Fruit fly (Drosophila melanogaster) whole organism, embryonic: ENCODE measurements around the gene CG3862.

ENCODE experiments used
- Adf1 ChIP-seq: fragments of 200-800 bp; sonication (Bioruptor generic); IDR thresholded peaks from 2 replicates; pipeline ENCODE4 v1.3.6; 2022; ENCODE audit warnings: missing biosample characterization, missing genetic modification characterization
- Antp ChIP-seq: fragments of 200-800 bp; sonication (Bioruptor generic); optimal IDR thresholded peaks from 3 replicates; lab custom pipeline; 2016; ENCODE audit warnings: missing biosample characterization, missing genetic modification characterization
- CG11247 ChIP-seq: fragments of 200-800 bp; sonication (Bioruptor generic); IDR thresholded peaks from 2 replicates; pipeline ENCODE4 v1.3.6; 2022; ENCODE audit warnings: missing biosample characterization, missing genetic modification characterization
- CG12155 ChIP-seq: fragments of 200-800 bp; sonication (Bioruptor generic); optimal IDR thresholded peaks from 3 replicates; lab custom pipeline; 2016; ENCODE audit warnings: missing biosample characterization, missing genetic modification characterization
- CG12744 ChIP-seq: fragments of 200-800 bp; sonication (Bioruptor generic); optimal IDR thresholded peaks from 2 replicates; lab custom pipeline; 2016; ENCODE audit warnings: missing biosample characterization, missing genetic modification characterization
- CG13287 ChIP-seq: fragments of 200-800 bp; sonication (Bioruptor generic); IDR thresholded peaks from 2 replicates; pipeline ENCODE4 v1.3.6; 2022; ENCODE audit warnings: missing biosample characterization, missing genetic modification characterization; ENCODE audit not compliant: partially characterized antibody
- CG13296 ChIP-seq: fragments of 200-800 bp; sonication (Bioruptor generic); optimal IDR thresholded peaks from 3 replicates; lab custom pipeline; 2018; ENCODE audit warnings: missing biosample characterization, mild to moderate bottlenecking, missing genetic modification characterization
- CG13424 ChIP-seq: fragments of 200-800 bp; sonication (Bioruptor generic); optimal IDR thresholded peaks from 2 replicates; lab custom pipeline; 2019; ENCODE audit warnings: missing biosample characterization, mild to moderate bottlenecking, missing genetic modification characterization, moderate library complexity
- CG13775 ChIP-seq: fragments of 200-800 bp; sonication (Bioruptor generic); optimal IDR thresholded peaks from 3 replicates; lab custom pipeline; 2017; ENCODE audit warnings: missing biosample characterization, mild to moderate bottlenecking, missing genetic modification characterization
- CG1529 ChIP-seq: fragments of 200-800 bp; sonication (Bioruptor generic); optimal IDR thresholded peaks from 3 replicates; lab custom pipeline; 2018; ENCODE audit warnings: missing biosample characterization, missing genetic modification characterization
- CG1603 ChIP-seq: fragments of 200-800 bp; sonication (Bioruptor generic); optimal IDR thresholded peaks from 2 replicates; lab custom pipeline; 2019; ENCODE audit warnings: missing biosample characterization, mild to moderate bottlenecking, missing genetic modification characterization, moderate library complexity
- CG18011 ChIP-seq: fragments of 200-800 bp; sonication (Bioruptor generic); optimal IDR thresholded peaks from 2 replicates; lab custom pipeline; 2017; ENCODE audit warnings: missing biosample characterization, missing genetic modification characterization, mild to moderate bottlenecking, moderate library complexity, missing genotype
- CG18262 ChIP-seq: fragments of 200-800 bp; optimal IDR thresholded peaks from 3 replicates; lab custom pipeline; 2019; ENCODE audit warnings: missing biosample characterization, mild to moderate bottlenecking, missing genetic modification characterization, moderate library complexity
- CG18619 ChIP-seq: fragments of 200-800 bp; sonication (Bioruptor generic); optimal IDR thresholded peaks from 3 replicates; lab custom pipeline; 2017; ENCODE audit warnings: missing biosample characterization, mild to moderate bottlenecking, missing genetic modification characterization
- CG31365 ChIP-seq: fragments of 200-800 bp; sonication (Bioruptor generic); optimal IDR thresholded peaks from 2 replicates; lab custom pipeline; 2018; ENCODE audit warnings: missing biosample characterization, mild to moderate bottlenecking, missing genetic modification characterization
- CG8765 ChIP-seq: fragments of 200-800 bp; sonication (Bioruptor generic); IDR thresholded peaks from 2 replicates; pipeline ENCODE4 v1.3.6; 2022; ENCODE audit warnings: missing biosample characterization, missing genetic modification characterization
- CG9437 ChIP-seq: fragments of 200-800 bp; sonication (Bioruptor generic); optimal IDR thresholded peaks from 2 replicates; lab custom pipeline; 2018; ENCODE audit warnings: missing biosample characterization, mild to moderate bottlenecking, missing genetic modification characterization
- D19B ChIP-seq: fragments of 200-800 bp; sonication (Bioruptor generic); optimal IDR thresholded peaks from 2 replicates; lab custom pipeline; 2017; ENCODE audit warnings: missing biosample characterization, mild to moderate bottlenecking, missing genetic modification characterization
- Dll ChIP-seq: fragments of 200-800 bp; sonication (Bioruptor generic); IDR thresholded peaks from 4 replicates; pipeline ENCODE4 v1.3.6; 2022; ENCODE audit warnings: missing biosample characterization, missing genetic modification characterization; ENCODE audit not compliant: partially characterized antibody
- HmgD ChIP-seq: fragments of 200-800 bp; sonication (Bioruptor generic); optimal IDR thresholded peaks from 3 replicates; lab custom pipeline; 2016; ENCODE audit warnings: missing biosample characterization, missing genetic modification characterization
- Hsf ChIP-seq: fragments of 200-800 bp; sonication (Bioruptor generic); optimal IDR thresholded peaks from 3 replicates; lab custom pipeline; 2016; ENCODE audit warnings: missing biosample characterization, missing genetic modification characterization
- MBD-R2 ChIP-seq: fragments of 200-800 bp; sonication (Bioruptor generic); IDR thresholded peaks from 2 replicates; pipeline ENCODE4 v1.3.6; 2022; ENCODE audit warnings: missing biosample characterization, missing genetic modification characterization
- NK7.1 ChIP-seq: fragments of 200-800 bp; sonication (Bioruptor generic); optimal IDR thresholded peaks from 3 replicates; lab custom pipeline; 2016; ENCODE audit warnings: missing biosample characterization, missing genetic modification characterization
- NfI ChIP-seq: fragments of 200-800 bp; sonication (Bioruptor generic); optimal IDR thresholded peaks from 3 replicates; lab custom pipeline; 2018; ENCODE audit warnings: missing biosample characterization, mild to moderate bottlenecking, missing genetic modification characterization, moderate library complexity
- Oaz ChIP-seq: fragments of 200-800 bp; sonication (Bioruptor generic); IDR thresholded peaks from 2 replicates; pipeline ENCODE4 v1.3.6; 2022; ENCODE audit warnings: missing biosample characterization, missing genetic modification characterization
- Pdp1 ChIP-seq, 2 experiments: fragments of 200-800 bp; sonication (Bioruptor generic); optimal IDR thresholded peaks; 3 replicates each; lab custom pipeline; 2016; ENCODE audit warnings: missing biosample characterization in 2 of 2, missing genetic modification characterization in 2 of 2, mild to moderate bottlenecking in 1 of 2, moderate library complexity in 1 of 2
- Ptx1 ChIP-seq: fragments of 200-800 bp; sonication (Bioruptor generic); IDR thresholded peaks from 2 replicates; pipeline ENCODE4 v1.3.6; 2022; ENCODE audit warnings: missing biosample characterization, missing genetic modification characterization
- Spps ChIP-seq: fragments of 200-800 bp; sonication (Bioruptor generic); optimal IDR thresholded peaks from 2 replicates; lab custom pipeline; 2018; ENCODE audit warnings: missing biosample characterization, mild to moderate bottlenecking, missing genetic modification characterization
- ap ChIP-seq: fragments of 200-800 bp; sonication (Bioruptor generic); IDR thresholded peaks from 2 replicates; pipeline ENCODE4 v1.3.6; 2022; ENCODE audit warnings: missing biosample characterization, missing genetic modification characterization
- ash1 ChIP-seq: fragments of 200-800 bp; sonication (Bioruptor generic); optimal IDR thresholded peaks from 2 replicates; lab custom pipeline; 2018; ENCODE audit warnings: missing biosample characterization, mild to moderate bottlenecking, missing genetic modification characterization
- bab2 ChIP-seq: fragments of 200-800 bp; sonication (Bioruptor generic); optimal IDR thresholded peaks from 2 replicates; lab custom pipeline; 2016; ENCODE audit warnings: missing biosample characterization, missing genetic modification characterization
- btn ChIP-seq: fragments of 200-800 bp; sonication (Bioruptor generic); optimal IDR thresholded peaks from 2 replicates; lab custom pipeline; 2016; ENCODE audit warnings: missing biosample characterization, missing genetic modification characterization
- corto ChIP-seq: fragments of 200-800 bp; sonication (Bioruptor generic); optimal IDR thresholded peaks from 2 replicates; lab custom pipeline; 2016; ENCODE audit warnings: missing biosample characterization, mild to moderate bottlenecking, missing genetic modification characterization, moderate library complexity
- da ChIP-seq: fragments of 200-800 bp; sonication (Bioruptor generic); optimal IDR thresholded peaks from 2 replicates; lab custom pipeline; 2016; ENCODE audit warnings: missing biosample characterization, missing genetic modification characterization
- dm ChIP-seq: fragments of 200-800 bp; sonication (Bioruptor generic); optimal IDR thresholded peaks from 3 replicates; lab custom pipeline; 2016; ENCODE audit warnings: missing biosample characterization, missing genetic modification characterization
- gem ChIP-seq: fragments of 200-800 bp; sonication (Bioruptor generic); optimal IDR thresholded peaks from 2 replicates; lab custom pipeline; 2019; ENCODE audit warnings: missing biosample characterization, mild to moderate bottlenecking, missing genetic modification characterization, moderate library complexity
- ham ChIP-seq: fragments of 200-800 bp; sonication (Bioruptor generic); IDR thresholded peaks from 2 replicates; pipeline ENCODE4 v1.3.6; 2022; ENCODE audit warnings: missing biosample characterization, missing genetic modification characterization
- inv ChIP-seq: fragments of 200-800 bp; sonication (Bioruptor generic); IDR thresholded peaks from 2 replicates; pipeline ENCODE4 v1.3.6; 2022; ENCODE audit warnings: missing biosample characterization, missing genetic modification characterization; ENCODE audit not compliant: partially characterized antibody
- nerfin-2 ChIP-seq: fragments of 200-800 bp; sonication (Bioruptor generic); IDR thresholded peaks from 2 replicates; pipeline ENCODE4 v1.3.6; 2022; ENCODE audit warnings: missing biosample characterization, missing genetic modification characterization; ENCODE audit not compliant: partially characterized antibody
- onecut ChIP-seq: fragments of 200-800 bp; sonication (Bioruptor generic); IDR thresholded peaks from 2 replicates; pipeline ENCODE4 v1.3.6; 2022; ENCODE audit warnings: missing biosample characterization, missing genetic modification characterization
- org-1 ChIP-seq: fragments of 200-800 bp; sonication (Bioruptor generic); optimal IDR thresholded peaks from 2 replicates; lab custom pipeline; 2017; ENCODE audit warnings: missing biosample characterization, missing genetic modification characterization
- otp ChIP-seq: fragments of 200-800 bp; sonication (Bioruptor generic); IDR thresholded peaks from 3 replicates; pipeline ENCODE4, ENCODE4 v1.3.6; 2022; ENCODE audit warnings: missing biosample characterization, missing genetic modification characterization
- pfk ChIP-seq: fragments of 200-800 bp; sonication (Bioruptor generic); optimal IDR thresholded peaks from 2 replicates; lab custom pipeline; 2018; ENCODE audit warnings: missing biosample characterization, mild to moderate bottlenecking, missing genetic modification characterization, moderate library complexity
- rib ChIP-seq: fragments of 200-800 bp; sonication (Bioruptor generic); IDR thresholded peaks from 2 replicates; pipeline ENCODE4 v1.3.6; 2022; ENCODE audit warnings: missing biosample characterization, missing genetic modification characterization
- run ChIP-seq: fragments of 200-800 bp; sonication (Bioruptor generic); optimal IDR thresholded peaks from 3 replicates; lab custom pipeline; 2018; ENCODE audit warnings: missing biosample characterization, mild to moderate bottlenecking, missing genetic modification characterization
- sd ChIP-seq: fragments of 200-800 bp; sonication (Bioruptor generic); optimal IDR thresholded peaks from 3 replicates; lab custom pipeline; 2018; ENCODE audit warnings: missing biosample characterization, mild to moderate bottlenecking, missing genetic modification characterization, moderate library complexity
- slou ChIP-seq: fragments of 200-800 bp; sonication (Bioruptor generic); optimal IDR thresholded peaks from 3 replicates; lab custom pipeline; 2016; ENCODE audit warnings: missing biosample characterization, missing genetic modification characterization
- tx ChIP-seq: fragments of 200-800 bp; sonication (Bioruptor generic); optimal IDR thresholded peaks from 2 replicates; lab custom pipeline; 2016; ENCODE audit warnings: missing biosample characterization, missing genetic modification characterization
- zfh1 ChIP-seq: fragments of 200-800 bp; sonication (Bioruptor generic); IDR thresholded peaks from 3 replicates; pipeline ENCODE4 v1.3.6; 2022; ENCODE audit warnings: missing biosample characterization, missing genetic modification characterization

CG3862 gene

dm6 chr2L:866950-867744, 41.5 kb upstream of the CG3862 start (continued):
- TF ChIP-seq dm (GFP tag; lab: Kevin White, UChicago) (peak; percentile 75), ash1 (GFP tag; lab: Kevin White, UChicago) (peak; percentile 6), Pdp1 (GFP tag; optimal IDR thresholded peaks at IDR 0.05; lab: Kevin White, UChicago) (peak; percentile 91 to 94), CG31365 (tag; lab: Kevin White, UChicago) (peak; percentile 81), Hsf (GFP tag; lab: Kevin White, UChicago) (peak; percentile 92), otp (GFP tag; lab: Robert Waterston, UW) (peak; percentile 93), sd (tag; lab: Kevin White, UChicago) (peak; percentile 99), tx (GFP tag; lab: Kevin White, UChicago) (peak; percentile 79), onecut (GFP tag; lab: Robert Waterston, UW) (peak; percentile 94), CG12744 (GFP tag; lab: Kevin White, UChicago) (peak; percentile 85), MBD-R2 (GFP tag; lab: Robert Waterston, UW) (peak; percentile 92), Antp (GFP tag; lab: Kevin White, UChicago) (peak; percentile 83), CG1529 (GFP tag; lab: Kevin White, UChicago) (peak; percentile 85), ham (GFP tag; lab: Robert Waterston, UW) (peak; percentile 76; the same call in 1 of the 2 replicates), CG13296 (GFP tag; lab: Kevin White, UChicago) (peak; percentile 93), D19B (peak; percentile 81), CG13424 (peak; percentile 96), run (tag; lab: Kevin White, UChicago) (peak; percentile 78), slou (GFP tag; lab: Kevin White, UChicago) (peak; percentile 72), CG8765 (GFP tag; lab: Robert Waterston, UW) (peak; percentile 91), HmgD (GFP tag; lab: Kevin White, UChicago) (no peak), CG9437 (GFP tag; lab: Kevin White, UChicago) (peak; percentile 76), NK7.1 (peak; percentile 83), btn (GFP tag; lab: Kevin White, UChicago) (peak; percentile 77), Dll (GFP tag; lab: Robert Waterston, UW) (no peak), bab2 (GFP tag; lab: Kevin White, UChicago) (peak; percentile 92), Ptx1 (GFP tag; lab: Robert Waterston, UW) (peak; percentile 96), Spps (tag; lab: Kevin White, UChicago) (peak; percentile 75), nerfin-2 (no peak), CG13775 (GFP tag; lab: Kevin White, UChicago) (peak; percentile 87), CG13287 (GFP tag; lab: Robert Waterston, UW) (peak; percentile 12; the same call in 1 of the 2 replicates), gem (peak; percentile 95), ap (GFP tag; lab: Robert Waterston, UW) (peak; percentile 91), pfk (GFP tag; lab: Kevin White, UChicago) (no peak), rib (peak; percentile 95), CG18262 (tag; lab: Kevin White, UChicago) (peak; percentile 88), CG11247 (GFP tag; lab: Robert Waterston, UW) (peak; percentile 95), NfI (GFP tag; lab: Kevin White, UChicago) (peak; percentile 94), CG18619 (GFP tag; lab: Kevin White, UChicago) (peak; percentile 87), CG18011 (GFP tag; lab: Kevin White, UChicago) (peak; percentile 73), inv (GFP tag; lab: Robert Waterston, UW) (no peak), corto (GFP tag; lab: Kevin White, UChicago) (peak; percentile 89), CG1603 (tag; lab: Kevin White, UChicago) (peak; percentile 94), Oaz (GFP tag; lab: Robert Waterston, UW) (peak; percentile 93), zfh1 (GFP tag; lab: Robert Waterston, UW) (peak; percentile 96), Adf1 (GFP tag; lab: Robert Waterston, UW) (peak; percentile 67), da (GFP tag; lab: Kevin White, UChicago) (no peak), org-1 (peak; percentile 89), CG12155 (peak; percentile 89)
